Worm (Caenorhabditis elegans) whole organism, young adult: ENCODE results near the gene srg-38.
A peak's percentile ranks its signal among the peaks of the same experiment; 100 is the strongest.

ENCODE experiments used
- C06A6.2 ChIP-seq: fragments of 200-800 bp; sonication (Bioruptor generic); conservative IDR thresholded peaks from 2 replicates; pipeline ENCODE4 v1.3.6; 2022; ENCODE audit warnings: missing genetic modification characterization, missing compliant biosample characterization
- C17E4.6 ChIP-seq: fragments of 200-800 bp; sonication (Bioruptor generic); IDR thresholded peaks from 2 replicates; pipeline ENCODE4 v1.3.6; 2022; ENCODE audit warnings: missing genetic modification reagents, missing genetic modification characterization, missing compliant biosample characterization
- F22D6.2 ChIP-seq: sonication (generic microtip); optimal IDR thresholded peaks from 2 replicates; lab custom pipeline; 2016; ENCODE audit warnings: mild to moderate bottlenecking, missing genetic modification characterization, missing compliant biosample characterization
- F23B12.7 ChIP-seq: sonication (generic microtip); optimal IDR thresholded peaks from 2 replicates; lab custom pipeline; 2017; ENCODE audit warnings: missing genetic modification characterization, mild to moderate bottlenecking, missing compliant biosample characterization, antibody characterized with exemption, moderate library complexity; ENCODE audit not compliant: insufficient read depth
- F37B4.10 ChIP-seq: fragments of 200-800 bp; sonication (Bioruptor generic); IDR thresholded peaks from 2 replicates; pipeline ENCODE4 v1.3.6; 2022; ENCODE audit warnings: missing genetic modification characterization, missing compliant biosample characterization
- F57C9.4 ChIP-seq: sonication (generic microtip); optimal IDR thresholded peaks from 2 replicates; lab custom pipeline; 2017; ENCODE audit warnings: mild to moderate bottlenecking, missing genetic modification characterization, missing compliant biosample characterization
- Y53F4B.3 ChIP-seq: fragments of 200-800 bp; sonication (Bioruptor generic); IDR thresholded peaks from 2 replicates; pipeline ENCODE4 v1.3.6; 2022; ENCODE audit warnings: missing genetic modification reagents, missing genetic modification characterization, missing compliant biosample characterization
- Y53G8AR.9 ChIP-seq: fragments of 200-800 bp; sonication (Bioruptor generic); conservative IDR thresholded peaks from 2 replicates; pipeline ENCODE4 v1.3.6; 2022; ENCODE audit warnings: missing genetic modification reagents, missing genetic modification characterization, missing compliant biosample characterization
- Y56A3A.18 ChIP-seq: fragments of 200-800 bp; sonication (Bioruptor generic); IDR thresholded peaks from 2 replicates; pipeline ENCODE4 v1.3.6; 2022; ENCODE audit warnings: missing genetic modification reagents, missing genetic modification characterization, missing compliant biosample characterization
- Y79H2A.3 ChIP-seq: fragments of 200-800 bp; sonication (Bioruptor generic); conservative IDR thresholded peaks from 2 replicates; pipeline ENCODE4 v1.3.6; 2022; ENCODE audit warnings: missing genetic modification reagents, missing genetic modification characterization, missing compliant biosample characterization
- ZK185.1 ChIP-seq: sonication (generic microtip); optimal IDR thresholded peaks from 2 replicates; lab custom pipeline; 2016; ENCODE audit warnings: mild to moderate bottlenecking, missing genetic modification characterization, missing compliant biosample characterization; ENCODE audit not compliant: poor library complexity, severe bottlenecking
- akir-1 ChIP-seq: fragments of 200-800 bp; sonication (Bioruptor generic); optimal IDR thresholded peaks from 2 replicates; lab custom pipeline; 2018; ENCODE audit warnings: mild to moderate bottlenecking, missing genetic modification characterization, moderate library complexity, missing compliant biosample characterization
- aptf-3 ChIP-seq: fragments of 200-800 bp; sonication (Bioruptor generic); IDR thresholded peaks from 2 replicates; pipeline ENCODE4 v1.3.6; 2022; ENCODE audit warnings: missing genetic modification characterization, missing compliant biosample characterization
- attf-3 ChIP-seq: fragments of 200-800 bp; sonication (Bioruptor generic); conservative IDR thresholded peaks from 2 replicates; pipeline ENCODE4 v1.3.6; 2022; ENCODE audit warnings: missing genetic modification reagents, missing genetic modification characterization, missing compliant biosample characterization
- bed-2 ChIP-seq: fragments of 200-800 bp; sonication (Bioruptor generic); IDR thresholded peaks from 2 replicates; pipeline ENCODE4 v1.3.6; 2022; ENCODE audit warnings: missing genetic modification reagents, missing genetic modification characterization, missing compliant biosample characterization
- ccch-3 ChIP-seq: fragments of 200-800 bp; sonication (Bioruptor generic); optimal IDR thresholded peaks from 2 replicates; lab custom pipeline; 2018; ENCODE audit warnings: mild to moderate bottlenecking, missing genetic modification characterization, missing compliant biosample characterization
- cebp-1 ChIP-seq, 2 experiments: fragments of 200-800 bp in 1 of 2; sonication (Bioruptor generic) in 1 of 2; sonication (generic microtip) in 1 of 2; IDR thresholded peaks in 1 of 2; optimal IDR thresholded peaks in 1 of 2; 2 replicates each; pipeline versions ENCODE4 v1.3.6 to Lab custom; 2017 to 2022; ENCODE audit warnings: missing compliant biosample characterization in 2 of 2, missing genetic modification characterization in 2 of 2, mild to moderate bottlenecking in 1 of 2, missing genetic modification reagents in 1 of 2, moderate library complexity in 1 of 2
- ceh-40 ChIP-seq: fragments of 200-800 bp; sonication (Bioruptor generic); IDR thresholded peaks from 2 replicates; pipeline ENCODE4 v1.3.6; 2022; ENCODE audit warnings: missing genetic modification characterization, missing compliant biosample characterization
- ceh-79 ChIP-seq: sonication (generic microtip); optimal IDR thresholded peaks from 2 replicates; lab custom pipeline; 2017; ENCODE audit warnings: mild to moderate bottlenecking, missing genetic modification characterization, missing compliant biosample characterization
- dox-1 ChIP-seq: fragments of 200-800 bp; sonication (Bioruptor generic); IDR thresholded peaks from 2 replicates; pipeline ENCODE4 v1.3.6; 2022; ENCODE audit warnings: missing genetic modification reagents, missing genetic modification characterization, missing compliant biosample characterization
- dpl-1 ChIP-seq: fragments of 150-350 bp; optimal IDR thresholded peaks from 2 replicates; lab custom pipeline; 2014; ENCODE audit warnings: missing biosample characterization, missing genetic modification reagents, missing genetic modification characterization
- efl-1 ChIP-seq: fragments of 150-350 bp; optimal IDR thresholded peaks from 2 replicates; lab custom pipeline; 2014; ENCODE audit warnings: missing biosample characterization, missing genetic modification reagents, missing genetic modification characterization
- egrh-3 ChIP-seq: fragments of 200-800 bp; sonication (Bioruptor generic); IDR thresholded peaks from 2 replicates; pipeline ENCODE4 v1.3.6; 2022; ENCODE audit warnings: missing genetic modification reagents, missing genetic modification characterization, missing compliant biosample characterization
- ets-4 ChIP-seq: fragments of 200-800 bp; sonication (Bioruptor generic); optimal IDR thresholded peaks from 2 replicates; lab custom pipeline; 2018; ENCODE audit warnings: mild to moderate bottlenecking, missing genetic modification characterization, missing compliant biosample characterization
- hlh-26 ChIP-seq: fragments of 200-800 bp; sonication (Bioruptor generic); conservative IDR thresholded peaks from 2 replicates; pipeline ENCODE4 v1.3.6; 2022; ENCODE audit warnings: missing genetic modification reagents, missing genetic modification characterization, missing compliant biosample characterization
- hmg-1.2 ChIP-seq: fragments of 200-800 bp; sonication (Bioruptor generic); IDR thresholded peaks from 2 replicates; pipeline ENCODE4 v1.3.6; 2022; ENCODE audit warnings: missing genetic modification reagents, missing genetic modification characterization, missing compliant biosample characterization
- lin-35 ChIP-seq, 3 experiments: fragments of 150-350 bp in 2 of 3; sonication (generic microtip) in 1 of 3; optimal IDR thresholded peaks; 2 replicates each; lab custom pipeline; 2014 to 2018; ENCODE audit warnings: missing biosample characterization in 3 of 3, missing genetic modification characterization in 3 of 3, missing genetic modification reagents in 3 of 3
- lin-40 ChIP-seq: sonication (generic microtip); optimal IDR thresholded peaks from 2 replicates; lab custom pipeline; 2016; ENCODE audit warnings: missing genetic modification characterization, mild to moderate bottlenecking, missing compliant biosample characterization, missing genotype, missing genetic modification reagents
- lir-1 ChIP-seq: fragments of 200-800 bp; sonication (Bioruptor generic); conservative IDR thresholded peaks from 2 replicates; pipeline ENCODE4 v1.3.6; 2022; ENCODE audit warnings: missing genetic modification reagents, missing genetic modification characterization, missing compliant biosample characterization
- madf-10 ChIP-seq: sonication (generic microtip); optimal IDR thresholded peaks from 2 replicates; lab custom pipeline; 2016; ENCODE audit warnings: mild to moderate bottlenecking, missing genetic modification characterization, missing compliant biosample characterization
- madf-3 ChIP-seq: fragments of 200-800 bp; sonication (Bioruptor generic); IDR thresholded peaks from 2 replicates; pipeline ENCODE4 v1.3.6; 2022; ENCODE audit warnings: missing genetic modification reagents, missing genetic modification characterization, missing compliant biosample characterization
- madf-6 ChIP-seq: fragments of 200-800 bp; sonication (Bioruptor generic); IDR thresholded peaks from 2 replicates; pipeline ENCODE4 v1.3.6; 2022; ENCODE audit warnings: missing genetic modification reagents, missing genetic modification characterization, missing compliant biosample characterization
- mcd-1 ChIP-seq: fragments of 200-800 bp; sonication (Bioruptor generic); IDR thresholded peaks from 2 replicates; pipeline ENCODE4 v1.3.6; 2022; ENCODE audit warnings: missing genetic modification reagents, missing genetic modification characterization, missing compliant biosample characterization
- mes-4 ChIP-seq: sonication (generic microtip); optimal IDR thresholded peaks from 2 replicates; lab custom pipeline; 2016; ENCODE audit warnings: missing genotype, missing genetic modification characterization, missing compliant biosample characterization
- nfyb-1 ChIP-seq: fragments of 200-800 bp; sonication (Bioruptor generic); IDR thresholded peaks from 2 replicates; pipeline ENCODE4 v1.3.6; 2022; ENCODE audit warnings: missing genetic modification reagents, missing genetic modification characterization, missing compliant biosample characterization
- nhr-27 ChIP-seq: fragments of 200-800 bp; sonication (Bioruptor generic); optimal IDR thresholded peaks from 2 replicates; lab custom pipeline; 2018; ENCODE audit warnings: mild to moderate bottlenecking, missing genetic modification characterization, moderate library complexity, missing compliant biosample characterization
- pbrm-1 ChIP-seq: fragments of 200-800 bp; sonication (Bioruptor generic); IDR thresholded peaks from 2 replicates; pipeline ENCODE4 v1.3.6; 2022; ENCODE audit warnings: missing genetic modification reagents, missing genetic modification characterization, missing compliant biosample characterization
- pha-4 ChIP-seq: fragments of 150-350 bp; sonication (generic microtip); optimal IDR thresholded peaks from 2 replicates; lab custom pipeline; 2014; ENCODE audit warnings: missing biosample characterization, missing genetic modification reagents, missing genetic modification characterization
- rcor-1 ChIP-seq: fragments of 200-800 bp; sonication (Bioruptor generic); IDR thresholded peaks from 2 replicates; pipeline ENCODE4 v1.3.6; 2022; ENCODE audit warnings: missing genetic modification reagents, missing genetic modification characterization, missing compliant biosample characterization
- repo-1 ChIP-seq: sonication (generic microtip); optimal IDR thresholded peaks from 2 replicates; lab custom pipeline; 2017; ENCODE audit warnings: mild to moderate bottlenecking, missing genetic modification characterization, missing compliant biosample characterization
- snpc-4 ChIP-seq, 5 experiments: fragments of 150-350 bp in 1 of 5; sonication (generic microtip) in 4 of 5; optimal IDR thresholded peaks; 2 replicates each; lab custom pipeline; 2014 to 2018; ENCODE audit warnings: missing genetic modification characterization in 5 of 5, missing biosample characterization in 3 of 5, antibody characterized with exemption in 2 of 5, mild to moderate bottlenecking in 2 of 5, missing compliant biosample characterization in 2 of 5, missing genotype in 2 of 5, moderate library complexity in 2 of 5, missing genetic modification reagents in 1 of 5
- sptf-2 ChIP-seq: fragments of 200-800 bp; sonication (Bioruptor generic); optimal IDR thresholded peaks from 2 replicates; lab custom pipeline; 2018; ENCODE audit warnings: mild to moderate bottlenecking, missing genetic modification characterization, missing compliant biosample characterization
- tbp1 ChIP-seq: fragments of 200-800 bp; sonication (Bioruptor generic); optimal IDR thresholded peaks from 2 replicates; lab custom pipeline; 2018; ENCODE audit warnings: mild to moderate bottlenecking, missing genetic modification characterization, missing compliant biosample characterization
- unc-130 ChIP-seq: sonication (generic microtip); optimal IDR thresholded peaks from 2 replicates; lab custom pipeline; 2016; ENCODE audit warnings: missing genetic modification reagents, missing genetic modification characterization, missing compliant biosample characterization
- unc-62 ChIP-seq: fragments of 150-350 bp; optimal IDR thresholded peaks from 2 replicates; lab custom pipeline; 2014; ENCODE audit warnings: missing biosample characterization, missing genetic modification reagents, missing genetic modification characterization
- ztf-22 ChIP-seq: fragments of 200-800 bp; sonication (Bioruptor generic); optimal IDR thresholded peaks from 2 replicates; lab custom pipeline; 2018; ENCODE audit warnings: mild to moderate bottlenecking, missing genetic modification characterization, moderate library complexity, missing compliant biosample characterization
- ztf-3 ChIP-seq: fragments of 200-800 bp; sonication (Bioruptor generic); optimal IDR thresholded peaks from 2 replicates; lab custom pipeline; 2018; ENCODE audit warnings: mild to moderate bottlenecking, missing genetic modification characterization, missing compliant biosample characterization

srg-38 gene

DNA sequence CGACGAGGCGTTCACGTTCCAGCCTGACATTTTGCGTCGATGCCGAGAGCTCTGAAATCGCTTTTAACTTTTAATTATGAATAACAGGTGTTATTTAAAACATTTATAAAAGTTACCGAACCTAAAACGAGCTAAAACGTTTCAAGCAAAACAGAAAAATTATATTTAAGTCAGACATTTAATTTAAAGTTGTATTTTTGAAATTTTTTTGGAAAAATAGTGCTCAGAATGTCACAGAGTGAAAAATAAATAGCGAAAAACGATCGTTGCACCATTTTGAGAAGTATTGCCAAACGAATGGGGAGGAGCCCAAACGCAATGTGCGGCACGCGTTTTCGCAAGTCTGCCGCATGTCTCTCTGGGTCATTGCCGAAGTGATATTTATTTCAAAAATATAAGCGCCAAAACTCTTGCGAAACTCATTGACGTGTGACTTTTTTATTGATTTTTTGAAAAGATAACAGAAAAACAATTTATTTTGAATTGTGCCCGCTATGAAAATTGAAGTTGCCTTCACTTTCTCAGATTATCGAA is 42.3 kb downstream of the srg-38 start, which contains the start of gene erfa-3 (continued):
- TF ChIP-seq ZK185.1 (peak; percentile 54), mcd-1 (GFP tag; lab: Robert Waterston, UW) (peak; percentile 68), F22D6.2 (no peak), bed-2 (GFP tag; lab: Robert Waterston, UW) (no peak), ztf-22 (GFP tag; lab: Kevin White, UChicago) (no peak), unc-62 (GFP tag; lab: Kevin White, UChicago) (no peak), hmg-1.2 (GFP tag; lab: Robert Waterston, UW) (peak; percentile 43; the same call in 1 of the 2 replicates), lin-35 (GFP tag; optimal IDR thresholded peaks at IDR 0.05; lab: Kevin White, UChicago) (peak in 1 of 3 experiments; percentile 69), nfyb-1 (GFP tag; lab: Robert Waterston, UW) (no peak), ceh-40 (GFP tag; lab: Robert Waterston, UW) (no peak), madf-3 (no peak), lir-1 (GFP tag; lab: Robert Waterston, UW) (0 out of 2 replicates have a peak, but pooled peaks have one; percentile 23), Y56A3A.18 (no peak), lin-40 (peak; percentile 49), unc-130 (GFP tag; lab: Kevin White, UChicago) (no peak), F37B4.10 (GFP tag; lab: Robert Waterston, UW) (no peak), sptf-2 (GFP tag; lab: Kevin White, UChicago) (peak; percentile 70), mes-4 (tag; lab: Kevin White, UChicago) (no peak), C06A6.2 (GFP tag; lab: Robert Waterston, UW) (no peak), Y53F4B.3 (GFP tag; lab: Robert Waterston, UW) (no peak), Y79H2A.3 (GFP tag; lab: Robert Waterston, UW) (0 out of 2 replicates have a peak, but pooled peaks have one; percentile 25), dox-1 (GFP tag; lab: Robert Waterston, UW) (peak; percentile 58), repo-1 (peak; percentile 44), rcor-1 (GFP tag; lab: Robert Waterston, UW) (peak; percentile 74), attf-3 (GFP tag; lab: Robert Waterston, UW) (no peak), snpc-4 (GFP tag; optimal IDR thresholded peaks at IDR 0.05; lab: Kevin White, UChicago) (peak; percentile 52), snpc-4 (tag; optimal IDR thresholded peaks at IDR 0.05; lab: Kevin White, UChicago) (peak; percentile 0 to 50 (median 34)), ets-4 (GFP tag; lab: Kevin White, UChicago) (no peak), egrh-3 (GFP tag; lab: Robert Waterston, UW) (no peak), nhr-27 (tag; lab: Kevin White, UChicago) (no peak), hlh-26 (GFP tag; lab: Robert Waterston, UW) (no peak), cebp-1 (GFP tag; IDR thresholded peaks at IDR 0.05; lab: Robert Waterston, UW) (peak; percentile 93), cebp-1 (tag; optimal IDR thresholded peaks at IDR 0.05; lab: Kevin White, UChicago) (peak; percentile 97), madf-10 (peak; percentile 7), pbrm-1 (GFP tag; lab: Robert Waterston, UW) (no peak), F57C9.4 (tag; lab: Kevin White, UChicago) (no peak), akir-1 (GFP tag; lab: Kevin White, UChicago) (no peak), efl-1 (GFP tag; lab: Kevin White, UChicago) (peak; percentile 41), ztf-3 (GFP tag; lab: Kevin White, UChicago) (no peak), pha-4 (tag; lab: Kevin White, UChicago) (no peak), ccch-3 (GFP tag; lab: Kevin White, UChicago) (no peak), dpl-1 (GFP tag; lab: Kevin White, UChicago) (peak; percentile 27), aptf-3 (no peak), Y53G8AR.9 (GFP tag; lab: Robert Waterston, UW) (0 out of 2 replicates have a peak, but pooled peaks have one; percentile 27), F23B12.7 (tag; lab: Kevin White, UChicago) (peak; percentile 59), madf-6 (GFP tag; lab: Robert Waterston, UW) (peak; percentile 76), ceh-79 (tag; lab: Kevin White, UChicago) (no peak), C17E4.6 (GFP tag; lab: Robert Waterston, UW) (no peak), tbp1 (GFP tag; lab: Kevin White, UChicago) (peak; percentile 33)
